Fruit fly (Drosophila melanogaster) whole organism, adult: Measurements from ENCODE around the gene CG46310.

ENCODE experiments used
- CG33017 ChIP-seq: fragments of 200-800 bp; sonication (Bioruptor generic); optimal IDR thresholded peaks from 2 replicates; lab custom pipeline; 2018; ENCODE audit warnings: missing biosample characterization, mild to moderate bottlenecking, missing genetic modification characterization, moderate library complexity
- Hr96 ChIP-seq: fragments of 200-800 bp; sonication (Bioruptor generic); optimal IDR thresholded peaks from 2 replicates; lab custom pipeline; 2016; ENCODE audit warnings: missing biosample characterization, missing genetic modification characterization

dm6 chr3R:23181714-23182337 is 8.2 kb downstream of the CG46310 start:
- TF ChIP-seq CG33017 (tag; lab: Kevin White, UChicago) (no peak), Hr96 (GFP tag; lab: Kevin White, UChicago) (no peak)
